Fruit fly (Drosophila melanogaster): ENCODE results near the gene Irk3.

The Irk3 gene

dm6 chr2L:18705617-18706046 lies 7.9 kb downstream of the Irk3 start, which contains the start of gene Jwa (continued):
- peak; percentile 97 for TF ChIP-seq unpg (GFP tag; optimal IDR thresholded peaks at IDR 0.05)
- peak; percentile 75 for TF ChIP-seq CG31441 (GFP tag; IDR thresholded peaks at IDR 0.05)
- peak; percentile 72 for TF ChIP-seq Adf1 (GFP tag; IDR thresholded peaks at IDR 0.05)
- TF ChIP-seq CG15696 (tag; optimal IDR thresholded peaks at IDR 0.05): peak; percentile 84
- TF ChIP-seq Dbx (GFP tag; IDR thresholded peaks at IDR 0.05): peak; percentile 95
- peak; percentile 37 for TF ChIP-seq CG6654 (GFP tag; optimal IDR thresholded peaks at IDR 0.05)
- TF ChIP-seq Ets97D (GFP tag; optimal IDR thresholded peaks at IDR 0.05): peak; percentile 77
- TF ChIP-seq trh (GFP tag; optimal IDR thresholded peaks at IDR 0.05): peak; percentile 76
- peak; percentile 91 for TF ChIP-seq chm (GFP tag; IDR thresholded peaks at IDR 0.05)
- TF ChIP-seq CG3281 (GFP tag; optimal IDR thresholded peaks at IDR 0.05): peak; percentile 75
- TF ChIP-seq mirr (GFP tag; optimal IDR thresholded peaks at IDR 0.05): peak; percentile 38
- peak; percentile 97 for TF ChIP-seq zfh2 (GFP tag; optimal IDR thresholded peaks at IDR 0.05)
- TF ChIP-seq NC2β (GFP tag; optimal IDR thresholded peaks at IDR 0.05): peak; percentile 96
- TF ChIP-seq CG43689 (GFP tag; IDR thresholded peaks at IDR 0.05): peak; percentile 90
- peak; percentile 81 for TF ChIP-seq Max (GFP tag; optimal IDR thresholded peaks at IDR 0.05)
- peak; percentile 93 for TF ChIP-seq Mad (GFP tag; optimal IDR thresholded peaks at IDR 0.05)
- TF ChIP-seq CG2875 (GFP tag; optimal IDR thresholded peaks at IDR 0.05): peak; percentile 68
- peak; percentile 82 for TF ChIP-seq CG11504 (tag; optimal IDR thresholded peaks at IDR 0.05)
- TF ChIP-seq CG1233 (GFP tag; optimal IDR thresholded peaks at IDR 0.05): peak; percentile 62
- TF ChIP-seq CG31388 (GFP tag; optimal IDR thresholded peaks at IDR 0.05): peak; percentile 68
- TF ChIP-seq CG6683 (GFP tag; optimal IDR thresholded peaks at IDR 0.05): peak; percentile 44
- no peak; the same call in 1 of the 2 replicates for TF ChIP-seq CG4360 (GFP tag; IDR thresholded peaks at IDR 0.05)
- peak; percentile 97 for TF ChIP-seq CG6791 (GFP tag; IDR thresholded peaks at IDR 0.05; ENCODE audit: partially characterized antibody)
- TF ChIP-seq CG16863 (GFP tag; optimal IDR thresholded peaks at IDR 0.05): peak; percentile 84
- peak; percentile 99 for TF ChIP-seq Ets65A (GFP tag)
- peak; percentile 86 for TF ChIP-seq CG13123 (GFP tag; optimal IDR thresholded peaks at IDR 0.05)
- TF ChIP-seq nau (GFP tag; optimal IDR thresholded peaks at IDR 0.05): no peak
- TF ChIP-seq CG10321 (GFP tag; IDR thresholded peaks at IDR 0.05): peak; percentile 36; the same call in 1 of the 2 replicates
- peak; percentile 84 for TF ChIP-seq CG3838 (GFP tag; optimal IDR thresholded peaks at IDR 0.05)
- TF ChIP-seq sim (GFP tag; IDR thresholded peaks at IDR 0.05): peak; percentile 63; the same call in 1 of the 2 replicates
- peak; percentile 91 for TF ChIP-seq ranshi (GFP tag; IDR thresholded peaks at IDR 0.05)
- TF ChIP-seq tna (GFP tag; IDR thresholded peaks at IDR 0.05; ENCODE audit: partially characterized antibody): peak; percentile 95
- TF ChIP-seq CG2199 (GFP tag; IDR thresholded peaks at IDR 0.05): no peak
- peak; percentile 100 for TF ChIP-seq Doc3 (GFP tag; IDR thresholded peaks at IDR 0.05; ENCODE audit: partially characterized antibody)
- TF ChIP-seq Sin3A (optimal IDR thresholded peaks at IDR 0.05): peak; percentile 51
- no peak for TF ChIP-seq wek (GFP tag; optimal IDR thresholded peaks at IDR 0.05)
- TF ChIP-seq Med (GFP tag): peak; percentile 98
- peak; percentile 77 for TF ChIP-seq CG4730 (GFP tag; IDR thresholded peaks at IDR 0.05)
- peak; percentile 98 for TF ChIP-seq Hsf (GFP tag; optimal IDR thresholded peaks at IDR 0.05)
- TF ChIP-seq HLH4C (GFP tag; IDR thresholded peaks at IDR 0.05; ENCODE audit: partially characterized antibody): peak; percentile 98
- peak; percentile 93 for TF ChIP-seq CG7963 (GFP tag; IDR thresholded peaks at IDR 0.05; ENCODE audit: partially characterized antibody)
- TF ChIP-seq bigmax (GFP tag; optimal IDR thresholded peaks at IDR 0.05): no peak
- TF ChIP-seq btn (GFP tag; optimal IDR thresholded peaks at IDR 0.05): peak; percentile 31
- TF ChIP-seq CG9215 (GFP tag; IDR thresholded peaks at IDR 0.05): peak; percentile 92
- peak; percentile 98 for TF ChIP-seq gem (tag; optimal IDR thresholded peaks at IDR 0.05)
- peak; percentile 99 for TF ChIP-seq CG2129 (GFP tag; IDR thresholded peaks at IDR 0.05; ENCODE audit: partially characterized antibody)
- TF ChIP-seq zen (tag; optimal IDR thresholded peaks at IDR 0.05): peak; percentile 77
- peak; percentile 53; the same call in 1 of the 2 replicates for TF ChIP-seq toy (GFP tag; IDR thresholded peaks at IDR 0.05)

Data from whole organism, embryonic.